Worm (Caenorhabditis elegans): Measurements from ENCODE around the gene lsm-8.
"Not testable (repeated sequence)": the region's sequence is repeated elsewhere in the genome, so short reads cannot be mapped to it uniquely, and the experiment has no call there.

The lsm-8 gene

ce11 chrIV:6326448-6326847, at the start of gene lsm-8:
Gene lsm-8 (plus strand): TSS chrIV:6326526.
- TF ChIP-seq unc-62 (GFP tag; optimal IDR thresholded peaks at IDR 0.05) = no peak

ce11 chrIV:6279392-6279791, 46.9 kb upstream of the lsm-8 start, which contains the start of gene sams-5:
Gene sams-5 (minus strand): TSS chrIV:6279522.
- TF ChIP-seq unc-62 (GFP tag; optimal IDR thresholded peaks at IDR 0.05) = no peak

ce11 chrIV:6282143-6282542, 44.2 kb upstream of the lsm-8 start, which contains the start of gene srv-32:
Gene srv-32 (minus strand): TSS chrIV:6282243.
- no peak for TF ChIP-seq unc-62 (GFP tag; optimal IDR thresholded peaks at IDR 0.05)

- TF ChIP-seq unc-62 (GFP tag; optimal IDR thresholded peaks at IDR 0.05) = no peak
Measured at ce11 chrIV:6284277-6284676, 42.0 kb upstream of the lsm-8 start, which contains the start of gene ops-1. Gene ops-1 (minus strand): TSS chrIV:6284377.

- no peak for TF ChIP-seq unc-62 (GFP tag; optimal IDR thresholded peaks at IDR 0.05)
Measured at ce11 chrIV:6290741-6291140, 35.6 kb upstream of the lsm-8 start, which contains the start of gene srv-24. Gene srv-24 (minus strand): TSS chrIV:6290841.

- no peak for TF ChIP-seq unc-62 (GFP tag; optimal IDR thresholded peaks at IDR 0.05)
Measured at ce11 chrIV:6294081-6294480, 32.2 kb upstream of the lsm-8 start, which contains the start of gene hil-2. Gene hil-2 (plus strand): TSS chrIV:6294240.

- TF ChIP-seq unc-62 (GFP tag; optimal IDR thresholded peaks at IDR 0.05) = no peak
Measured at ce11 chrIV:6298253-6298652, 28.1 kb upstream of the lsm-8 start, which contains the start of gene srv-27. Gene srv-27 (minus strand): TSS chrIV:6298353.

ce11 chrIV:6299523-6299922, 26.8 kb upstream of the lsm-8 start:
- TF ChIP-seq unc-62 (GFP tag; optimal IDR thresholded peaks at IDR 0.05) = no peak

- TF ChIP-seq unc-62 (GFP tag; optimal IDR thresholded peaks at IDR 0.05) = no peak
Measured at ce11 chrIV:6301764-6302163, 24.6 kb upstream of the lsm-8 start, which contains the start of gene srv-26. Gene srv-26 (minus strand): TSS chrIV:6301864.

- TF ChIP-seq unc-62 (GFP tag; optimal IDR thresholded peaks at IDR 0.05) = no peak
Measured at ce11 chrIV:6303642-6304041, 22.7 kb upstream of the lsm-8 start, which contains the start of gene srv-25. Gene srv-25 (minus strand): TSS chrIV:6303742.

- no peak for TF ChIP-seq unc-62 (GFP tag; optimal IDR thresholded peaks at IDR 0.05)
Measured at ce11 chrIV:6307439-6307838, 18.9 kb upstream of the lsm-8 start, which contains the start of gene csp-2. Gene csp-2 (plus strand): TSS chrIV:6307739.

- TF ChIP-seq unc-62 (GFP tag; optimal IDR thresholded peaks at IDR 0.05) = not testable (repeated sequence)
Measured at ce11 chrIV:6317357-6317756, 9.0 kb upstream of the lsm-8 start, which contains the start of gene Y73B6BL.12. Gene Y73B6BL.12 (minus strand): TSS chrIV:6317457.

ce11 chrIV:6321667-6322066, 4.7 kb upstream of the lsm-8 start, which contains the start of gene Y73B6BL.29:
Gene Y73B6BL.29 (plus strand): TSS chrIV:6321929.
- TF ChIP-seq unc-62 (GFP tag; optimal IDR thresholded peaks at IDR 0.05) = no peak

- TF ChIP-seq unc-62 (GFP tag; optimal IDR thresholded peaks at IDR 0.05) = no peak
Measured at ce11 chrIV:6323654-6324224, 2.6 kb upstream of the lsm-8 start, which contains the start of gene sqd-1. Gene sqd-1 (plus strand): TSS chrIV:6324174.

ce11 chrIV:6325772-6326171, 554 bp upstream of the lsm-8 start:
- TF ChIP-seq unc-62 (GFP tag; optimal IDR thresholded peaks at IDR 0.05) = no peak

ce11 chrIV:6327363-6328015, 1.2 kb downstream of the lsm-8 start:
- no peak for TF ChIP-seq unc-62 (GFP tag; optimal IDR thresholded peaks at IDR 0.05)

ce11 chrIV:6328198-6328597, 1.9 kb downstream of the lsm-8 start:
- TF ChIP-seq unc-62 (GFP tag; optimal IDR thresholded peaks at IDR 0.05) = no peak

Data from whole organism, dauer.